Fruit fly (Drosophila melanogaster) whole organism, embryonic: ENCODE measurements around the gene boil.

Experiments
- ATbp ChIP-seq: fragments of 200-800 bp; sonication (Bioruptor generic); optimal IDR thresholded peaks from 2 replicates; lab custom pipeline; 2017; ENCODE audit warnings: missing biosample characterization, mild to moderate bottlenecking, missing genetic modification characterization, missing genetic modification reagents
- Ada2b ChIP-seq: fragments of 200-800 bp; sonication (Bioruptor generic); IDR thresholded peaks from 2 replicates; pipeline ENCODE4 v1.3.6; 2022; ENCODE audit warnings: missing biosample characterization, missing genetic modification characterization
- Bgb ChIP-seq: fragments of 200-800 bp; sonication (Bioruptor generic); IDR thresholded peaks from 2 replicates; pipeline ENCODE4 v1.3.6; 2022; ENCODE audit warnings: missing biosample characterization, missing genetic modification characterization; ENCODE audit not compliant: partially characterized antibody
- Blimp-1 ChIP-seq: fragments of 200-800 bp; sonication (Bioruptor generic); optimal IDR thresholded peaks from 3 replicates; lab custom pipeline; 2018; ENCODE audit warnings: missing biosample characterization, missing genetic modification characterization, mild to moderate bottlenecking, moderate library complexity, missing genetic modification reagents
- CG11560 ChIP-seq: fragments of 200-800 bp; sonication (Bioruptor generic); IDR thresholded peaks from 3 replicates; pipeline ENCODE4 v1.3.6; 2022; ENCODE audit warnings: missing biosample characterization, missing genetic modification characterization
- CG13424 ChIP-seq: fragments of 200-800 bp; sonication (Bioruptor generic); optimal IDR thresholded peaks from 2 replicates; lab custom pipeline; 2019; ENCODE audit warnings: missing biosample characterization, mild to moderate bottlenecking, missing genetic modification characterization, moderate library complexity
- CG14441 ChIP-seq: fragments of 200-800 bp; sonication (Bioruptor generic); IDR thresholded peaks from 2 replicates; pipeline ENCODE4 v1.3.6; 2022; ENCODE audit warnings: missing biosample characterization, missing genetic modification characterization
- CG15011 ChIP-seq: fragments of 200-800 bp; sonication (Bioruptor generic); optimal IDR thresholded peaks from 3 replicates; lab custom pipeline; 2018; ENCODE audit warnings: missing biosample characterization, mild to moderate bottlenecking, missing genetic modification characterization
- CG1602 ChIP-seq: fragments of 200-800 bp; sonication (Bioruptor generic); optimal IDR thresholded peaks from 3 replicates; lab custom pipeline; 2016; ENCODE audit warnings: missing biosample characterization, missing genetic modification characterization
- CG1603 ChIP-seq: fragments of 200-800 bp; sonication (Bioruptor generic); optimal IDR thresholded peaks from 2 replicates; lab custom pipeline; 2019; ENCODE audit warnings: missing biosample characterization, mild to moderate bottlenecking, missing genetic modification characterization, moderate library complexity
- CG16813 ChIP-seq: fragments of 200-800 bp; sonication (Bioruptor generic); IDR thresholded peaks from 3 replicates; pipeline ENCODE4 v1.3.6; 2022; ENCODE audit warnings: missing biosample characterization, missing genetic modification characterization; ENCODE audit not compliant: partially characterized antibody
- CG17186 ChIP-seq: fragments of 200-800 bp; sonication (Bioruptor generic); optimal IDR thresholded peaks from 3 replicates; lab custom pipeline; 2017; ENCODE audit warnings: missing biosample characterization, missing genetic modification reagents, missing genetic modification characterization
- CG17361 ChIP-seq: fragments of 200-800 bp; sonication (Bioruptor generic); IDR thresholded peaks from 3 replicates; pipeline ENCODE4 v1.3.6; 2022; ENCODE audit warnings: missing biosample characterization, missing genetic modification characterization
- CG18011 ChIP-seq: fragments of 200-800 bp; sonication (Bioruptor generic); optimal IDR thresholded peaks from 2 replicates; lab custom pipeline; 2017; ENCODE audit warnings: missing biosample characterization, missing genetic modification characterization, mild to moderate bottlenecking, moderate library complexity, missing genotype
- CG2678 ChIP-seq: fragments of 200-800 bp; sonication (Bioruptor generic); optimal IDR thresholded peaks from 3 replicates; lab custom pipeline; 2019; ENCODE audit warnings: missing biosample characterization, mild to moderate bottlenecking, missing genetic modification characterization, moderate library complexity
- CG30403 ChIP-seq: fragments of 200-800 bp; sonication (Bioruptor generic); optimal IDR thresholded peaks from 3 replicates; lab custom pipeline; 2016; ENCODE audit warnings: missing biosample characterization, missing genetic modification characterization
- CG31441 ChIP-seq: fragments of 200-800 bp; sonication (Bioruptor generic); IDR thresholded peaks from 2 replicates; pipeline ENCODE4 v1.3.6; 2022; ENCODE audit warnings: missing biosample characterization, missing genetic modification characterization
- CG32772 ChIP-seq: fragments of 200-800 bp; sonication (Bioruptor generic); IDR thresholded peaks from 2 replicates; pipeline ENCODE4 v1.3.6; 2022; ENCODE audit warnings: missing biosample characterization, missing genetic modification characterization
- CG34422 ChIP-seq: fragments of 200-800 bp; sonication (Bioruptor generic); IDR thresholded peaks from 3 replicates; pipeline ENCODE4 v1.3.6; 2022; ENCODE audit warnings: missing biosample characterization, missing genetic modification characterization
- CG4424 ChIP-seq: fragments of 200-800 bp; sonication (Bioruptor generic); optimal IDR thresholded peaks from 3 replicates; lab custom pipeline; 2016; ENCODE audit warnings: missing biosample characterization, missing genetic modification characterization
- CG8089 ChIP-seq: fragments of 200-800 bp; sonication (Bioruptor generic); optimal IDR thresholded peaks from 3 replicates; lab custom pipeline; 2016; ENCODE audit warnings: missing biosample characterization, missing genetic modification characterization
- CG9797 ChIP-seq: fragments of 200-800 bp; sonication (Bioruptor generic); optimal IDR thresholded peaks from 3 replicates; lab custom pipeline; 2018; ENCODE audit warnings: missing biosample characterization, mild to moderate bottlenecking, missing genetic modification characterization
- Dbx ChIP-seq: fragments of 200-800 bp; sonication (Bioruptor generic); IDR thresholded peaks from 3 replicates; pipeline ENCODE4 v1.3.6; 2022; ENCODE audit warnings: missing biosample characterization, missing genetic modification characterization
- Deaf1 ChIP-seq: fragments of 200-800 bp; optimal IDR thresholded peaks from 3 replicates; lab custom pipeline; 2019; ENCODE audit warnings: missing biosample characterization, mild to moderate bottlenecking, missing genetic modification characterization, moderate library complexity
- Dip3 ChIP-seq: fragments of 200-800 bp; sonication (Bioruptor generic); optimal IDR thresholded peaks from 3 replicates; lab custom pipeline; 2016; ENCODE audit warnings: missing biosample characterization, missing genetic modification characterization
- Gug ChIP-seq: fragments of 200-800 bp; sonication (Bioruptor generic); IDR thresholded peaks from 4 replicates; pipeline ENCODE4 v1.3.6; 2022; ENCODE audit warnings: missing biosample characterization, missing genetic modification characterization
- HmgD ChIP-seq: fragments of 200-800 bp; sonication (Bioruptor generic); optimal IDR thresholded peaks from 3 replicates; lab custom pipeline; 2016; ENCODE audit warnings: missing biosample characterization, missing genetic modification characterization
- Hr3 ChIP-seq: fragments of 200-800 bp; sonication (Bioruptor generic); optimal IDR thresholded peaks from 3 replicates; lab custom pipeline; 2016; ENCODE audit warnings: missing biosample characterization, missing genetic modification characterization
- Hsf ChIP-seq: fragments of 200-800 bp; sonication (Bioruptor generic); optimal IDR thresholded peaks from 3 replicates; lab custom pipeline; 2016; ENCODE audit warnings: missing biosample characterization, missing genetic modification characterization
- Myb ChIP-seq: fragments of 200-800 bp; sonication (Bioruptor generic); optimal IDR thresholded peaks from 2 replicates; lab custom pipeline; 2016; ENCODE audit warnings: missing biosample characterization, missing genetic modification characterization
- Nf-YA ChIP-seq: fragments of 200-800 bp; sonication (Bioruptor generic); IDR thresholded peaks from 2 replicates; pipeline ENCODE4 v1.3.6; 2022; ENCODE audit warnings: missing biosample characterization, missing genetic modification characterization
- Oli ChIP-seq: fragments of 200-800 bp; sonication (Bioruptor generic); optimal IDR thresholded peaks from 2 replicates; lab custom pipeline; 2018; ENCODE audit warnings: missing biosample characterization, mild to moderate bottlenecking, missing genetic modification characterization, moderate library complexity
- Rfx ChIP-seq: fragments of 200-800 bp; sonication (Bioruptor generic); IDR thresholded peaks from 2 replicates; pipeline ENCODE4 v1.3.6; 2022; ENCODE audit warnings: missing biosample characterization, missing genetic modification characterization
- Sry-β ChIP-seq: fragments of 200-800 bp; sonication (Bioruptor generic); optimal IDR thresholded peaks from 2 replicates; lab custom pipeline; 2018; ENCODE audit warnings: missing biosample characterization, mild to moderate bottlenecking, missing genetic modification characterization, moderate library complexity
- Xbp1 ChIP-seq: fragments of 200-800 bp; sonication (Bioruptor generic); optimal IDR thresholded peaks from 3 replicates; lab custom pipeline; 2016; ENCODE audit warnings: missing biosample characterization, mild to moderate bottlenecking, missing genetic modification characterization
- al ChIP-seq: fragments of 200-800 bp; sonication (Bioruptor generic); IDR thresholded peaks from 2 replicates; pipeline ENCODE4 v1.3.6; 2022; ENCODE audit warnings: missing biosample characterization, missing genetic modification characterization
- bab2 ChIP-seq: fragments of 200-800 bp; sonication (Bioruptor generic); optimal IDR thresholded peaks from 2 replicates; lab custom pipeline; 2016; ENCODE audit warnings: missing biosample characterization, missing genetic modification characterization
- bbx ChIP-seq: fragments of 200-800 bp; sonication (Bioruptor generic); IDR thresholded peaks from 2 replicates; pipeline ENCODE4 v1.3.6; 2022; ENCODE audit warnings: missing biosample characterization, missing genetic modification characterization; ENCODE audit not compliant: partially characterized antibody
- dm ChIP-seq: fragments of 200-800 bp; sonication (Bioruptor generic); optimal IDR thresholded peaks from 3 replicates; lab custom pipeline; 2016; ENCODE audit warnings: missing biosample characterization, missing genetic modification characterization
- gfzf ChIP-seq: fragments of 200-800 bp; sonication (Bioruptor generic); optimal IDR thresholded peaks from 2 replicates; lab custom pipeline; 2016; ENCODE audit warnings: missing biosample characterization, mild to moderate bottlenecking, missing genetic modification characterization, moderate library complexity
- hkb ChIP-seq, 2 experiments: fragments of 200-800 bp in 1 of 2; fragments of >200 bp in 1 of 2; sonication (Bioruptor generic) in 1 of 2; IDR thresholded peaks in 1 of 2; optimal IDR thresholded peaks in 1 of 2; 2 replicates each; pipeline versions ENCODE4 v1.3.6 to Lab custom; 2017 to 2022; ENCODE audit warnings: missing biosample characterization in 1 of 2, missing genetic modification characterization in 1 of 2
- lbe ChIP-seq: fragments of 200-800 bp; sonication (Bioruptor generic); optimal IDR thresholded peaks from 2 replicates; lab custom pipeline; 2016; ENCODE audit warnings: missing biosample characterization, mild to moderate bottlenecking, missing genetic modification characterization
- mam ChIP-seq: fragments of 200-800 bp; sonication (Bioruptor generic); optimal IDR thresholded peaks from 3 replicates; lab custom pipeline; 2016; ENCODE audit warnings: missing biosample characterization, missing genetic modification characterization
- p53 ChIP-seq: fragments of 200-800 bp; sonication (Bioruptor generic); optimal IDR thresholded peaks from 2 replicates; lab custom pipeline; 2016; ENCODE audit warnings: missing biosample characterization, missing genetic modification characterization
- row ChIP-seq: fragments of 200-800 bp; sonication (Bioruptor generic); IDR thresholded peaks from 3 replicates; pipeline ENCODE4 v1.3.6; 2022; ENCODE audit warnings: missing biosample characterization, missing genetic modification characterization
- sisA ChIP-seq: fragments of 200-800 bp; sonication (Bioruptor generic); IDR thresholded peaks from 2 replicates; pipeline ENCODE4 v1.3.6; 2022; ENCODE audit warnings: missing biosample characterization, missing genetic modification characterization
- so ChIP-seq: fragments of 200-800 bp; sonication (Bioruptor generic); IDR thresholded peaks from 3 replicates; pipeline ENCODE4 v1.3.6; 2022; ENCODE audit warnings: missing biosample characterization, missing genetic modification characterization
- sqz ChIP-seq: fragments of 200-800 bp; sonication (Bioruptor generic); optimal IDR thresholded peaks from 3 replicates; lab custom pipeline; 2018; ENCODE audit warnings: missing biosample characterization, mild to moderate bottlenecking, missing genetic modification characterization
- tin ChIP-seq: fragments of 200-800 bp; sonication (Bioruptor generic); optimal IDR thresholded peaks from 3 replicates; lab custom pipeline; 2016; ENCODE audit warnings: missing biosample characterization, missing genetic modification characterization

boil gene

DNA sequence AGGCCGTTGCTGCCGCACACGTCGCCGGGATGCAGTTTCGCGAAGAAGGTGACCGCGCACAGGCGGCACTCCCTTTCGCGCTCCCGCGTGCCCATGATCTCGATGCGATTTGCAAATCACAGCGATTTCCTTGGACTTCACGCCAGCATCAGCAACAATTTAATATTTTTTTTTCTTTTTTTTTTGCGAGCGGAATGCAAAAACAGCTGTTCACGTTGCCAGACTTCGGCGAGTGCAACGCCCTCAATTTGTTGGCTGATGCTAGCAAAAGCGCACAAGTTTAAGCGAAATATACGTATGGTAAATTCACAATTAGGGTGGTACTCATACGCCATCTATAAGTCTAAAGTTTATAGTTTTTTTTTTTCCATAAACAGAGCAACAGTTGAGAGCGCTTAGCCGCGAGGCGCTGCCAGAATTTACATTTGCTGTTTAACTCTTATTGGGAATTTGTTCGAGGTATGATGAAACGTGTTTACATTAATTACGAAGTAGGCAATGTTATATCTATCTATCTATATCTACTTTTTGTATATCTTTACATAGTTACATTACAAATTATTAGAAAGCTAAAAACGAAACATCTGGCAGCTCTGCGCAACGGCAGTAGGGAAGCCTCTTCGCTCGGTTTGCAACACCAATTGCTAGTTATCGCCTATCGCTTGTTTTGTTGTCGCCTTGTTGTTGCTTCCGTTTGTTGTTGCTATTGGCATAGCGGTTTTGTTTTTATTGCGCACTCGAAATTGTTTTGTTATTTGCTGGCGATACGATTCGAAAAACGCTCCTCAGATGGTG is 43.0 kb downstream of the boil start, which contains the start of the genes CG4041 and Hgsnat (continued):
- TF ChIP-seq sisA (peak; percentile 19; the same call in 1 of the 2 replicates), CG31441 (no peak), CG8089 (GFP tag; lab: Kevin White, UChicago) (no peak), dm (GFP tag; lab: Kevin White, UChicago) (peak; percentile 19), bbx (GFP tag; lab: Robert Waterston, UW) (no peak), CG9797 (GFP tag; lab: Kevin White, UChicago) (no peak), so (GFP tag; lab: Robert Waterston, UW) (no peak), Blimp-1 (GFP tag; lab: Kevin White, UChicago) (no peak), CG13424 (no peak), bab2 (GFP tag; lab: Kevin White, UChicago) (no peak), gfzf (GFP tag; lab: Kevin White, UChicago) (peak; percentile 29), CG17186 (no peak), CG1602 (GFP tag; lab: Kevin White, UChicago) (no peak), p53 (no peak), ATbp (GFP tag; lab: Kevin White, UChicago) (no peak), CG32772 (peak; percentile 90), CG17361 (GFP tag; lab: Robert Waterston, UW) (peak; percentile 50; the same call in 1 of the 3 replicates), Xbp1 (GFP tag; lab: Kevin White, UChicago) (peak; percentile 15), CG30403 (GFP tag; lab: Kevin White, UChicago) (peak; percentile 39), CG2678 (tag; lab: Kevin White, UChicago) (no peak), lbe (peak; percentile 26), Myb (GFP tag; lab: Kevin White, UChicago) (peak; percentile 2), CG11560 (tag; lab: Robert Waterston, UW) (no peak), al (GFP tag; lab: Robert Waterston, UW) (no peak), hkb (optimal IDR thresholded peaks at IDR 0.05; lab: Kevin White, UChicago) (no peak), hkb (GFP tag; IDR thresholded peaks at IDR 0.05; lab: Robert Waterston, UW) (no peak), Hr3 (GFP tag; lab: Kevin White, UChicago) (peak; percentile 4), Dip3 (GFP tag; lab: Kevin White, UChicago) (peak; percentile 14), Ada2b (no peak), Bgb (GFP tag; lab: Robert Waterston, UW) (no peak), Gug (no peak), Rfx (no peak), Nf-YA (GFP tag; lab: Robert Waterston, UW) (no peak), CG15011 (GFP tag; lab: Kevin White, UChicago) (no peak), Oli (no peak), CG14441 (GFP tag; lab: Robert Waterston, UW) (no peak), CG16813 (GFP tag; lab: Robert Waterston, UW) (0 out of 3 replicates have a peak, but pooled peaks have one; percentile 6), CG18011 (no peak), Hsf (GFP tag; lab: Kevin White, UChicago) (peak; percentile 6), Dbx (GFP tag; lab: Robert Waterston, UW) (no peak), CG34422 (no peak), CG4424 (GFP tag; lab: Kevin White, UChicago) (peak; percentile 4), sqz (GFP tag; lab: Kevin White, UChicago) (peak; percentile 74), Sry-β (GFP tag; lab: Kevin White, UChicago) (no peak), HmgD (GFP tag; lab: Kevin White, UChicago) (no peak), tin (GFP tag; lab: Kevin White, UChicago) (peak; percentile 22), row (GFP tag; lab: Robert Waterston, UW) (peak; percentile 27; the same call in 2 of the 3 replicates), Deaf1 (tag; lab: Kevin White, UChicago) (no peak), mam (GFP tag; lab: Kevin White, UChicago) (peak; percentile 26), CG1603 (peak; percentile 44)
